Fruit fly (Drosophila melanogaster): Measurements from ENCODE around the gene amx.

amx gene

DNA sequence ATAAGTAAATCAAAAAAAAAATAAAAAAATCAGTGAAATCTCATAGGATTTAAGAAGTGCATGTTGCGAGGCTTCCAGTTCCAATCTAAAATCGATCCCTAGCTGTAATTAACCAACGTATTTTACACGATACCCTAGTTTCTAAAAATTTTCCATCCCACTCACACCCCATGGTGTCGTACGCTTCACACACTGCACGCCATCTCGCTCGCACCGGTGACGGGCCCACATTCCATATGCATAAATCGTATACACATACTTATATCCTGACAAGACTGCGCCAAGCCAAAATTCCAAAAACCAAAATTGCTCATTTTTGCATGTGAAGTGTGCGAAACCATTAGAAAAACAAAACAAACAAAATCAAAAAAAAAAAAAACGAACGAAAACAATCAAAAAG lies 7.9 kb upstream of the amx start:
- TF ChIP-seq CG14655 (GFP tag; optimal IDR thresholded peaks at IDR 0.05) = no peak
- TF ChIP-seq CG32121 (GFP tag; IDR thresholded peaks at IDR 0.05) = no peak

DNA sequence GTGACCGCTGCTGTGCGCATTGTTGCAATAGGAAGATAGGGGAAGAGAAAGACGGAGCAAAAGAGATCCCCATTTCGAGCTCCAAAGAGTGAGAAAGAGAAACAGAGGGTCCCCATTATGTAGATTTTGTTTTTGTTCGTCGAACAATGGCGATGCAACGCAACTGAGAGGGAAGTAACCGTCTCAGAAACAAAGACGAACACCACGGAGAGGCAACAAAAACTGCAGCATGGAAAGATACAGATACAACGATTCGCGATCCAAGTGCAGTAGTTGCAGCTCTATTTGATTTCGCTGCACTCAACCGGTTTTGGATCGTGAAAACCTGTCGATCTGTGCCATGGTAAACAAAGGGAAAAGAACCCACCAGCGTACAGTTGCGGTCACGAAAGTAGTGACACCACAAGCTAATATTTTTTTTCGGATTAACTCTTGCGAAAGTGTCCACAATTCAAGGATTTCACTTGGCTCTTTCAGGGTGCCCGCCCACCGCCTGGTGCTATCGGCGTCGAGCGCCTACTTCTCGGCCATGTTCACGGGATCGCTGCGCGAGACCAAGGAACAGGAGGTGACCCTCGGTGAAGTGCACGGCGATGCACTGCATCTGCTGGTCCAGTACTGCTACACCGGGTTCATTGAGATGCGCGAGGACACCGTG lies 5.0 kb upstream of the amx start:
- TF ChIP-seq CG12605 (GFP tag; IDR thresholded peaks at IDR 0.05) (peak; percentile 34), fd96Ca (GFP tag; IDR thresholded peaks at IDR 0.05) (peak; percentile 55; the same call in 1 of the 3 replicates), CG32121 (GFP tag; IDR thresholded peaks at IDR 0.05) (peak; percentile 49; the same call in 1 of the 2 replicates), CG10348 (GFP tag; IDR thresholded peaks at IDR 0.05) (no peak), EcR (GFP tag; optimal IDR thresholded peaks at IDR 0.05) (peak; percentile 60), Ets98B (GFP tag; IDR thresholded peaks at IDR 0.05) (peak; percentile 40; the same call in 1 of the 2 replicates), CG4496 (GFP tag; IDR thresholded peaks at IDR 0.05) (peak; percentile 65), CG8159 (tag; optimal IDR thresholded peaks at IDR 0.05) (no peak), CG9948 (tag; optimal IDR thresholded peaks at IDR 0.05) (peak; percentile 18), CG34367 (tag; optimal IDR thresholded peaks at IDR 0.05) (peak; percentile 0)

DNA sequence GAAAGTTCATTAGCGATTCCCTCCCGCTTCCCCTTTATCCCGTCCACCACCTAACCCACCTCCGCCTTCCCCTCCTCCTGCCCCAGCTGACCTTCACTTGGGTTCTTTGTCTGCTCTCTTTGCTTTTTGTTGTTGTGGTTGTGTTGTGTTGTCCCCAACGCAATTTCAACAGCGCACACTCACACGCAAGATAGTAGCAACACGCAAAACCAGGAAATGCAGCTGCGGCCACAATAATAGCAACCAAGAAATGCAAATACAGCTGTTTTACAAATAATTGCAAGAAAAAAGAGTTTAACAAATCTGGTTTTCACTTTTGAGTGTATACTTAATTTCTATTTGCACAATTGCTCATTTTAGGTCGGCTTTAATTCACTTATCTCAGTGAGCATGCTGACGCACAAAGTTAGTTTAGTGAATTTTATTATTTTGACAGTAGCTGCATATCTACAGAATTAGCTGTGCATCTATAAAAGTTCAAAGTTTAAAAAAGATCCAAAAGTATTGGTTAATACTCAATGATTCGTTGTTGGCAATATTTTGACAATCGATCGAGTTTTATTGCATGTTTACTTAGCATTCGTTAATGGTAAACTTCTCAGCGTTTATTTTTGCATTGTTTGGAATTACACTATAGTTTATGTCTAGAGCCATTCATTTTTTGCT lies 4.2 kb upstream of the amx start:
- TF ChIP-seq Pif1A (GFP tag; optimal IDR thresholded peaks at IDR 0.05) = peak; percentile 60
- no peak for TF ChIP-seq CG10348 (GFP tag; IDR thresholded peaks at IDR 0.05)
- peak; percentile 51 for TF ChIP-seq CG8301 (tag; optimal IDR thresholded peaks at IDR 0.05)
- TF ChIP-seq CG9948 (tag; optimal IDR thresholded peaks at IDR 0.05) = peak; percentile 13
- TF ChIP-seq CG32121 (GFP tag; IDR thresholded peaks at IDR 0.05) = peak; percentile 77
- TF ChIP-seq Ets98B (GFP tag; IDR thresholded peaks at IDR 0.05) = peak; percentile 63
- TF ChIP-seq Snoo (tag; optimal IDR thresholded peaks at IDR 0.05) = no peak
- TF ChIP-seq CG8159 (tag; optimal IDR thresholded peaks at IDR 0.05) = peak; percentile 63
- TF ChIP-seq CG4496 (GFP tag; IDR thresholded peaks at IDR 0.05) = peak; percentile 72
- peak; percentile 76 for TF ChIP-seq fd96Ca (GFP tag; IDR thresholded peaks at IDR 0.05)
- TF ChIP-seq gl (tag; optimal IDR thresholded peaks at IDR 0.05) = peak; percentile 6
- peak; percentile 55 for TF ChIP-seq CG34367 (tag; optimal IDR thresholded peaks at IDR 0.05)
- TF ChIP-seq CG13204 (GFP tag; optimal IDR thresholded peaks at IDR 0.05) = no peak
- TF ChIP-seq D1 (tag; optimal IDR thresholded peaks at IDR 0.05) = no peak
- TF ChIP-seq CG12605 (GFP tag; IDR thresholded peaks at IDR 0.05) = peak; percentile 56; the same call in 1 of the 2 replicates
- TF ChIP-seq CG17806 (tag; optimal IDR thresholded peaks at IDR 0.05) = peak; percentile 48
- TF ChIP-seq CG15710 (tag; optimal IDR thresholded peaks at IDR 0.05) = peak; percentile 43
- peak; percentile 79 for TF ChIP-seq EcR (GFP tag; optimal IDR thresholded peaks at IDR 0.05)
- TF ChIP-seq rn (GFP tag; IDR thresholded peaks at IDR 0.05) = 0 out of 2 replicates have a peak, but pooled peaks have one; percentile 21
- no peak for TF ChIP-seq Pif1B (GFP tag; optimal IDR thresholded peaks at IDR 0.05)
- peak; percentile 64 for TF ChIP-seq CG14655 (GFP tag; optimal IDR thresholded peaks at IDR 0.05)

DNA sequence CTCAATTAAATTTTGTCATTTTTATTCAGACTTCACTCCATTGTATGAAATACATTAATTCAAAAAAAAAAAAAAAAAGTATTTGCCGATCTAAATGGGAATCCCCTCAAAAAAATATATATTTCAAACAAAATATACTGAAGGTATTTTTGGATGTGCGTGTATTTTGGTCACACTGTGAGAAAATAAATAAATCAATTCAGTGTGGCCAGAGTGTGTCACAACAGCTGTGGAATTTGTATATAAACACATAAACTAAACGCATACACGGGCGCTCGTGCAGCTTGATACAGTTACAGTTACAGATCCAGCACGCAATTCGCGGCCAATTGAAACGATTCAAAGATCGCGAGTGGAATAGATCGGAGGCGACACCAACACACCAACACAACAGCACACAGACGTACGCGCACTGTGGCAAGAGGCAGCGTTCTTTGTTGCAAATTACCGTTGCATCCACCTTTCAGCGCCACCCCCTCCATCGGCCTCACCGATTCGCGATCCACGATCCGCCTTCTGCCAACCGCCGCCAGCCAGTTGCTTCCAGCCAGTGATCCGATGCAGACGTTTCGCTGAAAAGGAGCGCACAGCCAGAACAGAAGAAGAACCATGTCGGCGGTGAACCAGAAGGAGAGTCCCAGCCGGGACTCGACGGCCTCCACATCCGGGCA lies 3.2 kb upstream of the amx start, which contains the start of gene CG17754:
TSS of gene CG17754 (plus strand) at position 260 of the 671 bp plus-strand sequence.
- no peak for TF ChIP-seq Pif1B (GFP tag; optimal IDR thresholded peaks at IDR 0.05)
- TF ChIP-seq CG4496 (GFP tag; IDR thresholded peaks at IDR 0.05) = peak; percentile 61
- TF ChIP-seq CG13204 (GFP tag; optimal IDR thresholded peaks at IDR 0.05) = no peak
- no peak for TF ChIP-seq gl (tag; optimal IDR thresholded peaks at IDR 0.05)
- no peak for TF ChIP-seq Snoo (tag; optimal IDR thresholded peaks at IDR 0.05)
- no peak for TF ChIP-seq CG32121 (GFP tag; IDR thresholded peaks at IDR 0.05)
- no peak for TF ChIP-seq D1 (tag; optimal IDR thresholded peaks at IDR 0.05)
- TF ChIP-seq CG8159 (tag; optimal IDR thresholded peaks at IDR 0.05) = no peak
- TF ChIP-seq CG10348 (GFP tag; IDR thresholded peaks at IDR 0.05) = no peak
- no peak for TF ChIP-seq CG15710 (tag; optimal IDR thresholded peaks at IDR 0.05)
- TF ChIP-seq CG17806 (tag; optimal IDR thresholded peaks at IDR 0.05) = no peak
- 0 out of 3 replicates have a peak, but pooled peaks have one; percentile 41 for TF ChIP-seq fd96Ca (GFP tag; IDR thresholded peaks at IDR 0.05)
- no peak for TF ChIP-seq CG14655 (GFP tag; optimal IDR thresholded peaks at IDR 0.05)
- TF ChIP-seq Ets98B (GFP tag; IDR thresholded peaks at IDR 0.05) = no peak; the same call in 1 of the 2 replicates
- no peak for TF ChIP-seq EcR (GFP tag; optimal IDR thresholded peaks at IDR 0.05)
- TF ChIP-seq CG34367 (tag; optimal IDR thresholded peaks at IDR 0.05) = no peak

DNA sequence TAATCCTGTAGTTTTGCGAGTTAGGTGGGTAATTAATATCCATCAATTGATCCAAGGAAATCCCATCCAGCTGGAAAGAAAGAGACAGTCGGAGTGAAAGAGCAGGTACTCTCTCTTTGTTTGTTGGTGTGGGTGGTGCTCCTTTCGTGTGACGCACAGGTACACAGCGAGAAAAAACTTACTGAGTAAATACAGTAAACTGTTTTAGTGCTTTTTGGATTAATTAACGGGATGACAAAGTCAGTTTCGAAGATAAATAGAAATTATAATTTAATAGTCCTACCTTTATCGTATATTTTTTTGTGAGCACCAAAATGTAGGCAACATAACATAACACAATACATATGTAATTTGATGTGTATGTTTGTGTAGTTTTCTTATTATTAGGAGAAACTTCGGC lies 904 bp upstream of the amx start:
- peak; percentile 53 for TF ChIP-seq CG17806 (tag; optimal IDR thresholded peaks at IDR 0.05)
- no peak for TF ChIP-seq CG13204 (GFP tag; optimal IDR thresholded peaks at IDR 0.05)
- peak; percentile 58 for TF ChIP-seq CG8301 (tag; optimal IDR thresholded peaks at IDR 0.05)
- peak; percentile 36 for TF ChIP-seq CG34367 (tag; optimal IDR thresholded peaks at IDR 0.05)
- TF ChIP-seq Ets98B (GFP tag; IDR thresholded peaks at IDR 0.05) = peak; percentile 33; the same call in 1 of the 2 replicates
- no peak for TF ChIP-seq EcR (GFP tag; optimal IDR thresholded peaks at IDR 0.05)
- peak; percentile 65; the same call in 2 of the 3 replicates for TF ChIP-seq CG4496 (GFP tag; IDR thresholded peaks at IDR 0.05)
- peak; percentile 31 for TF ChIP-seq CG9948 (tag; optimal IDR thresholded peaks at IDR 0.05)
- peak; percentile 58 for TF ChIP-seq CG8159 (tag; optimal IDR thresholded peaks at IDR 0.05)
- TF ChIP-seq CG15710 (tag; optimal IDR thresholded peaks at IDR 0.05) = peak; percentile 52
- TF ChIP-seq CG12605 (GFP tag; IDR thresholded peaks at IDR 0.05) = peak; percentile 64
- TF ChIP-seq Pif1B (GFP tag; optimal IDR thresholded peaks at IDR 0.05) = peak; percentile 29
- no peak for TF ChIP-seq Snoo (tag; optimal IDR thresholded peaks at IDR 0.05)
